Fruit fly (Drosophila melanogaster): Measurements from ENCODE around the gene CG14451.
A peak's percentile ranks its signal among the peaks of the same experiment; 100 is the strongest.

The CG14451 gene

DNA sequence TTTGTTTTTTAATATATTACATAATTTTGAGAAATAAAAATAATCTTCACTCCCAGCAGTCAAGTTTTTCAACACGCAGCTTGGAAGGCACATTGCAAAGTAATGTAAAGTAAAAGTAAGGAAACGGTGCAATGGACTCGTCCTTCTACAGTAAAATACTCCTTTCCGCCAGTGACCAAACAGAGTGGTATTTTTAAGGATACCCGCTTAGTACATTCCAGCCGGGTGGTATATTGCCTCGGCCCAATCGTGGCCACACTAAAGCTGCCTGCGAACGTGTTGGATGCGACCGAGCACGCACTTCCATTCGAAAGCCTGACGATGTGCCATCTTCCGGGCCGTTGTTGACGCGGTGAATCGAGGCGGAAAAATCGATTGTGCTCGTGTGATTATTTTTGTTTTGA lies 27.3 kb upstream of the CG14451 start, which contains the start of gene SPoCk (continued):
- no peak for TF ChIP-seq ro (GFP tag; IDR thresholded peaks at IDR 0.05)
- no peak for TF ChIP-seq CG8290 (GFP tag; optimal IDR thresholded peaks at IDR 0.05)
- TF ChIP-seq CG8290 (tag; optimal IDR thresholded peaks at IDR 0.05) = peak in 1 of 2 experiments; percentile 24
- peak; percentile 48 for TF ChIP-seq Deaf1 (tag; optimal IDR thresholded peaks at IDR 0.05)
- peak; percentile 74 for TF ChIP-seq CG2116 (GFP tag; optimal IDR thresholded peaks at IDR 0.05)
- no peak for TF ChIP-seq Fer3 (tag; optimal IDR thresholded peaks at IDR 0.05)
- no peak for TF ChIP-seq CG4360 (GFP tag; IDR thresholded peaks at IDR 0.05)
- TF ChIP-seq CG9797 (GFP tag; optimal IDR thresholded peaks at IDR 0.05) = peak; percentile 60
- no peak for TF ChIP-seq NC2α (GFP tag; optimal IDR thresholded peaks at IDR 0.05)
- TF ChIP-seq CG13424 (tag; optimal IDR thresholded peaks at IDR 0.05) = no peak
- no peak for TF ChIP-seq CG4282 (GFP tag; optimal IDR thresholded peaks at IDR 0.05)
- TF ChIP-seq CG15479 (GFP tag; optimal IDR thresholded peaks at IDR 0.05) = no peak
- no peak for TF ChIP-seq seq (GFP tag; IDR thresholded peaks at IDR 0.05)
- TF ChIP-seq MESR4 (GFP tag; optimal IDR thresholded peaks at IDR 0.05) = peak; percentile 15
- TF ChIP-seq lbe (GFP tag; optimal IDR thresholded peaks at IDR 0.05) = peak; percentile 5
- TF ChIP-seq pum (GFP tag; optimal IDR thresholded peaks at IDR 0.05) = no peak
- no peak for TF ChIP-seq CG17829 (tag; optimal IDR thresholded peaks at IDR 0.05)
- TF ChIP-seq CG11456 (GFP tag; IDR thresholded peaks at IDR 0.05) = no peak
- no peak for TF ChIP-seq CG16815 (GFP tag; optimal IDR thresholded peaks at IDR 0.05)
- TF ChIP-seq HHEX (GFP tag; optimal IDR thresholded peaks at IDR 0.05) = no peak
- TF ChIP-seq fru (optimal IDR thresholded peaks at IDR 0.05) = no peak
- TF ChIP-seq onecut (GFP tag; IDR thresholded peaks at IDR 0.05) = peak; percentile 98
- TF ChIP-seq CG14860 (GFP tag; IDR thresholded peaks at IDR 0.05; ENCODE audit: partially characterized antibody) = no peak
- TF ChIP-seq Spps (tag; optimal IDR thresholded peaks at IDR 0.05) = no peak
- no peak for TF ChIP-seq CG6765 (GFP tag; optimal IDR thresholded peaks at IDR 0.05)
- peak; percentile 97 for TF ChIP-seq CG5180 (GFP tag; optimal IDR thresholded peaks at IDR 0.05)
- TF ChIP-seq lab (GFP tag; optimal IDR thresholded peaks at IDR 0.05) = no peak
- peak; percentile 66 for TF ChIP-seq stwl (tag; optimal IDR thresholded peaks at IDR 0.05)
- peak; percentile 30 for TF ChIP-seq CG11504 (tag; optimal IDR thresholded peaks at IDR 0.05)
- TF ChIP-seq Hmr (GFP tag; optimal IDR thresholded peaks at IDR 0.05) = peak; percentile 24

dm6 chr3L:22742945-22743582 lies 21.2 kb upstream of the CG14451 start:
- TF ChIP-seq CG4820 (GFP tag; optimal IDR thresholded peaks at IDR 0.05) (peak; percentile 14), CG10979 (tag; optimal IDR thresholded peaks at IDR 0.05) (peak; percentile 12), ara (GFP tag; IDR thresholded peaks at IDR 0.05) (no peak), gsb-n (tag; optimal IDR thresholded peaks at IDR 0.05) (no peak), Xrp1 (GFP tag; IDR thresholded peaks at IDR 0.05) (0 out of 2 replicates have a peak, but pooled peaks have one; percentile 28), slou (GFP tag; optimal IDR thresholded peaks at IDR 0.05) (no peak), CTCF (GFP tag; optimal IDR thresholded peaks at IDR 0.05) (no peak), Med (GFP tag) (peak; percentile 16), rib (GFP tag; IDR thresholded peaks at IDR 0.05) (no peak), dmrt99B (tag; optimal IDR thresholded peaks at IDR 0.05) (peak; percentile 15), phol (tag; optimal IDR thresholded peaks at IDR 0.05) (peak; percentile 38), vvl (GFP tag; IDR thresholded peaks at IDR 0.05) (peak; percentile 44), CG1529 (GFP tag; optimal IDR thresholded peaks at IDR 0.05) (peak; percentile 6), otp (GFP tag; IDR thresholded peaks at IDR 0.05) (no peak), Sox102F (GFP tag; optimal IDR thresholded peaks at IDR 0.05) (peak; percentile 4), abd-A (tag; optimal IDR thresholded peaks at IDR 0.05) (no peak), CG1603 (tag; optimal IDR thresholded peaks at IDR 0.05) (peak; percentile 5), Atf6 (GFP tag; IDR thresholded peaks at IDR 0.05) (no peak), Hr51 (GFP tag; optimal IDR thresholded peaks at IDR 0.05) (peak in 1 of 2 experiments; percentile 3), disco-r (GFP tag; optimal IDR thresholded peaks at IDR 0.05) (no peak), CG12391 (tag; optimal IDR thresholded peaks at IDR 0.05) (peak; percentile 2), CG8388 (GFP tag; optimal IDR thresholded peaks at IDR 0.05) (peak; percentile 11)
